Fruit fly (Drosophila melanogaster) whole organism, embryonic: ENCODE results near the gene mmy.

ENCODE experiments used
- Ada2b ChIP-seq: fragments of 200-800 bp; sonication (Bioruptor generic); IDR thresholded peaks from 2 replicates; pipeline ENCODE4 v1.3.6; 2022; ENCODE audit warnings: missing biosample characterization, missing genetic modification characterization
- Atf6 ChIP-seq: fragments of 200-800 bp; sonication (Bioruptor generic); IDR thresholded peaks from 2 replicates; pipeline ENCODE4 v1.3.6; 2022; ENCODE audit warnings: missing biosample characterization, missing genetic modification characterization
- CG10321 ChIP-seq: fragments of 200-800 bp; sonication (Bioruptor generic); IDR thresholded peaks from 2 replicates; pipeline ENCODE4 v1.3.6; 2022; ENCODE audit warnings: missing biosample characterization, missing genetic modification characterization
- CG11085 ChIP-seq: fragments of 200-800 bp; sonication (Bioruptor generic); IDR thresholded peaks from 2 replicates; pipeline ENCODE4 v1.3.6; 2022; ENCODE audit warnings: missing biosample characterization, missing genetic modification characterization
- CG12155 ChIP-seq: fragments of 200-800 bp; sonication (Bioruptor generic); optimal IDR thresholded peaks from 3 replicates; lab custom pipeline; 2016; ENCODE audit warnings: missing biosample characterization, missing genetic modification characterization
- CG12744 ChIP-seq: fragments of 200-800 bp; sonication (Bioruptor generic); optimal IDR thresholded peaks from 2 replicates; lab custom pipeline; 2016; ENCODE audit warnings: missing biosample characterization, missing genetic modification characterization
- CG13123 ChIP-seq: fragments of 200-800 bp; sonication (Bioruptor generic); optimal IDR thresholded peaks from 2 replicates; lab custom pipeline; 2016; ENCODE audit warnings: missing biosample characterization, missing genetic modification characterization
- CG14050 ChIP-seq: fragments of 200-800 bp; sonication (Bioruptor generic); IDR thresholded peaks from 3 replicates; pipeline ENCODE4 v1.3.6; 2022; ENCODE audit warnings: missing biosample characterization, missing genetic modification characterization
- CG17612 ChIP-seq: fragments of 200-800 bp; sonication (Bioruptor generic); IDR thresholded peaks from 2 replicates; pipeline ENCODE4 v1.3.6; 2022; ENCODE audit warnings: missing biosample characterization, missing genetic modification characterization
- CG2875 ChIP-seq: fragments of 200-800 bp; sonication (Bioruptor generic); optimal IDR thresholded peaks from 2 replicates; lab custom pipeline; 2017; ENCODE audit warnings: missing biosample characterization, mild to moderate bottlenecking, missing genetic modification characterization, missing genetic modification reagents
- CG30020 ChIP-seq: fragments of 200-800 bp; optimal IDR thresholded peaks from 2 replicates; lab custom pipeline; 2019; ENCODE audit warnings: missing biosample characterization, mild to moderate bottlenecking, missing genetic modification characterization, moderate library complexity
- CG3407 ChIP-seq: fragments of 200-800 bp; sonication (Bioruptor generic); optimal IDR thresholded peaks from 2 replicates; lab custom pipeline; 2018; ENCODE audit warnings: missing biosample characterization, mild to moderate bottlenecking, missing genetic modification characterization
- CG42726 ChIP-seq: fragments of 200-800 bp; sonication (Bioruptor generic); IDR thresholded peaks from 2 replicates; pipeline ENCODE4 v1.3.6; 2022; ENCODE audit warnings: missing biosample characterization, missing genetic modification characterization; ENCODE audit not compliant: partially characterized antibody
- CG6765 ChIP-seq: fragments of 200-800 bp; sonication (Bioruptor generic); optimal IDR thresholded peaks from 3 replicates; lab custom pipeline; 2017; ENCODE audit warnings: missing biosample characterization, mild to moderate bottlenecking, missing genetic modification characterization
- CG6854 ChIP-seq: fragments of 200-800 bp; sonication (Bioruptor generic); optimal IDR thresholded peaks from 3 replicates; lab custom pipeline; 2017; ENCODE audit warnings: missing biosample characterization, mild to moderate bottlenecking, missing genetic modification characterization
- CG7745 ChIP-seq: fragments of 200-800 bp; sonication (Bioruptor generic); optimal IDR thresholded peaks from 2 replicates; lab custom pipeline; 2018; ENCODE audit warnings: missing biosample characterization, mild to moderate bottlenecking, missing genetic modification characterization, moderate library complexity
- CG9797 ChIP-seq: fragments of 200-800 bp; sonication (Bioruptor generic); optimal IDR thresholded peaks from 3 replicates; lab custom pipeline; 2018; ENCODE audit warnings: missing biosample characterization, mild to moderate bottlenecking, missing genetic modification characterization
- Camta ChIP-seq: fragments of 200-800 bp; sonication (Bioruptor generic); optimal IDR thresholded peaks from 2 replicates; lab custom pipeline; 2016; ENCODE audit warnings: missing biosample characterization, missing genetic modification characterization
- D19A ChIP-seq: fragments of 200-800 bp; optimal IDR thresholded peaks from 3 replicates; lab custom pipeline; 2019; ENCODE audit warnings: missing biosample characterization, mild to moderate bottlenecking, missing genetic modification characterization, moderate library complexity
- Dek ChIP-seq: fragments of 200-800 bp; sonication (Bioruptor generic); optimal IDR thresholded peaks from 3 replicates; lab custom pipeline; 2019; ENCODE audit warnings: missing biosample characterization, mild to moderate bottlenecking, missing genetic modification characterization, moderate library complexity
- Dp ChIP-seq: fragments of 200-800 bp; sonication (Bioruptor generic); optimal IDR thresholded peaks from 2 replicates; lab custom pipeline; 2018; ENCODE audit warnings: missing biosample characterization, mild to moderate bottlenecking, missing genetic modification characterization, moderate library complexity
- Fer3 ChIP-seq: fragments of 200-800 bp; sonication (Bioruptor generic); optimal IDR thresholded peaks from 2 replicates; lab custom pipeline; 2018; ENCODE audit warnings: missing biosample characterization, mild to moderate bottlenecking, missing genetic modification characterization, moderate library complexity
- H15 ChIP-seq: fragments of 200-800 bp; sonication (Bioruptor generic); IDR thresholded peaks from 3 replicates; pipeline ENCODE4 v1.3.6; 2022; ENCODE audit warnings: missing biosample characterization, missing genetic modification characterization
- H2.0 ChIP-seq: fragments of 200-800 bp; sonication (Bioruptor generic); IDR thresholded peaks from 2 replicates; pipeline ENCODE4 v1.3.6; 2022; ENCODE audit warnings: missing biosample characterization, missing genetic modification characterization
- HLH3B ChIP-seq: fragments of 200-800 bp; sonication (Bioruptor generic); IDR thresholded peaks from 2 replicates; pipeline ENCODE4 v1.3.6; 2022; ENCODE audit warnings: missing biosample characterization, missing genetic modification characterization
- Hr51 ChIP-seq, 2 experiments: fragments of 200-800 bp; sonication (Bioruptor generic); optimal IDR thresholded peaks; 2 replicates in 1 of 2; 3 replicates in 1 of 2; lab custom pipeline; 2016 to 2018; ENCODE audit warnings: missing biosample characterization in 2 of 2, missing genetic modification characterization in 2 of 2, mild to moderate bottlenecking in 1 of 2, moderate library complexity in 1 of 2
- Lim3 ChIP-seq: fragments of 200-800 bp; sonication (Bioruptor generic); IDR thresholded peaks from 2 replicates; pipeline ENCODE4 v1.3.6; 2022; ENCODE audit warnings: missing biosample characterization, missing genetic modification characterization
- MTF-1 ChIP-seq: fragments of 200-800 bp; sonication (Bioruptor generic); optimal IDR thresholded peaks from 2 replicates; lab custom pipeline; 2018; ENCODE audit warnings: missing biosample characterization, mild to moderate bottlenecking, missing genetic modification characterization, borderline replicate concordance
- Myb ChIP-seq: fragments of 200-800 bp; sonication (Bioruptor generic); optimal IDR thresholded peaks from 2 replicates; lab custom pipeline; 2016; ENCODE audit warnings: missing biosample characterization, missing genetic modification characterization
- Optix ChIP-seq: fragments of 200-800 bp; sonication (Bioruptor generic); IDR thresholded peaks from 3 replicates; pipeline ENCODE4 v1.3.6; 2022; ENCODE audit warnings: missing biosample characterization, missing genetic modification characterization
- Pdp1 ChIP-seq, 2 experiments: fragments of 200-800 bp; sonication (Bioruptor generic); optimal IDR thresholded peaks; 3 replicates each; lab custom pipeline; 2016; ENCODE audit warnings: missing biosample characterization in 2 of 2, missing genetic modification characterization in 2 of 2, mild to moderate bottlenecking in 1 of 2, moderate library complexity in 1 of 2
- Rfx ChIP-seq: fragments of 200-800 bp; sonication (Bioruptor generic); IDR thresholded peaks from 2 replicates; pipeline ENCODE4 v1.3.6; 2022; ENCODE audit warnings: missing biosample characterization, missing genetic modification characterization
- abd-A ChIP-seq: fragments of 200-800 bp; sonication (Bioruptor generic); optimal IDR thresholded peaks from 3 replicates; lab custom pipeline; 2019; ENCODE audit warnings: missing biosample characterization, mild to moderate bottlenecking, missing genetic modification characterization, moderate library complexity
- br ChIP-seq: fragments of >200 bp; optimal IDR thresholded peaks from 2 replicates; lab custom pipeline; 2017
- dati ChIP-seq: fragments of 200-800 bp; sonication (Bioruptor generic); IDR thresholded peaks from 2 replicates; pipeline ENCODE4 v1.3.6; 2022; ENCODE audit warnings: missing biosample characterization, missing genetic modification characterization
- exex ChIP-seq: fragments of 200-800 bp; sonication (Bioruptor generic); optimal IDR thresholded peaks from 4 replicates; lab custom pipeline; 2018; ENCODE audit warnings: missing biosample characterization, mild to moderate bottlenecking, missing genetic modification characterization, moderate library complexity
- ftz-f1 ChIP-seq: fragments of 200-800 bp; sonication (Bioruptor generic); optimal IDR thresholded peaks from 2 replicates; lab custom pipeline; 2016; ENCODE audit warnings: missing biosample characterization, missing genetic modification characterization
- gcm ChIP-seq: fragments of 200-800 bp; sonication (Bioruptor generic); optimal IDR thresholded peaks from 2 replicates; lab custom pipeline; 2019; ENCODE audit warnings: missing biosample characterization, mild to moderate bottlenecking, missing genetic modification characterization, moderate library complexity
- grn ChIP-seq: fragments of 200-800 bp; sonication (Bioruptor generic); optimal IDR thresholded peaks from 3 replicates; lab custom pipeline; 2017; ENCODE audit warnings: missing biosample characterization, missing genetic modification characterization
- insv ChIP-seq, 2 experiments: fragments of 200-800 bp; sonication (Bioruptor generic); optimal IDR thresholded peaks; 3 replicates each; lab custom pipeline; 2016 to 2018; ENCODE audit warnings: missing biosample characterization in 2 of 2, missing genetic modification characterization in 2 of 2
- jumu ChIP-seq: fragments of 200-800 bp; sonication (Bioruptor generic); optimal IDR thresholded peaks from 3 replicates; lab custom pipeline; 2016; ENCODE audit warnings: missing biosample characterization, missing genetic modification characterization
- mirr ChIP-seq: fragments of 200-800 bp; sonication (Bioruptor generic); optimal IDR thresholded peaks from 3 replicates; lab custom pipeline; 2018; ENCODE audit warnings: missing biosample characterization, mild to moderate bottlenecking, missing genetic modification characterization
- pfk ChIP-seq: fragments of 200-800 bp; sonication (Bioruptor generic); optimal IDR thresholded peaks from 2 replicates; lab custom pipeline; 2018; ENCODE audit warnings: missing biosample characterization, mild to moderate bottlenecking, missing genetic modification characterization, moderate library complexity
- pita ChIP-seq: fragments of 200-800 bp; sonication (Bioruptor generic); optimal IDR thresholded peaks from 2 replicates; lab custom pipeline; 2017; ENCODE audit warnings: missing biosample characterization, mild to moderate bottlenecking, missing genetic modification characterization
- repo ChIP-seq: fragments of 200-800 bp; sonication (Bioruptor generic); optimal IDR thresholded peaks from 2 replicates; lab custom pipeline; 2016; ENCODE audit warnings: missing biosample characterization, missing genetic modification characterization
- schlank ChIP-seq: fragments of 200-800 bp; sonication (Bioruptor generic); optimal IDR thresholded peaks from 2 replicates; lab custom pipeline; 2018; ENCODE audit warnings: missing biosample characterization, mild to moderate bottlenecking, missing genetic modification characterization
- sens-2 ChIP-seq: fragments of 200-800 bp; sonication (Bioruptor generic); IDR thresholded peaks from 2 replicates; pipeline ENCODE4 v1.3.6; 2022; ENCODE audit warnings: missing biosample characterization, missing genetic modification characterization
- sisA ChIP-seq: fragments of 200-800 bp; sonication (Bioruptor generic); IDR thresholded peaks from 2 replicates; pipeline ENCODE4 v1.3.6; 2022; ENCODE audit warnings: missing biosample characterization, missing genetic modification characterization
- slou ChIP-seq: fragments of 200-800 bp; sonication (Bioruptor generic); optimal IDR thresholded peaks from 3 replicates; lab custom pipeline; 2016; ENCODE audit warnings: missing biosample characterization, missing genetic modification characterization
- wdn ChIP-seq: fragments of 200-800 bp; sonication (Bioruptor generic); IDR thresholded peaks from 2 replicates; pipeline ENCODE4 v1.3.6; 2022; ENCODE audit warnings: missing biosample characterization, missing genetic modification characterization
- wor ChIP-seq: fragments of 200-800 bp; sonication (Bioruptor generic); IDR thresholded peaks from 2 replicates; pipeline ENCODE4 v1.3.6; 2022; ENCODE audit warnings: missing biosample characterization, missing genetic modification characterization
- zfh1 ChIP-seq: fragments of 200-800 bp; sonication (Bioruptor generic); IDR thresholded peaks from 3 replicates; pipeline ENCODE4 v1.3.6; 2022; ENCODE audit warnings: missing biosample characterization, missing genetic modification characterization

mmy gene

dm6 chr2L:6481310-6481738 lies 7.6 kb upstream of the mmy start (continued):
- TF ChIP-seq CG42726 (GFP tag; lab: Robert Waterston, UW) (0 out of 2 replicates have a peak, but pooled peaks have one; percentile 55), Myb (GFP tag; lab: Kevin White, UChicago) (no peak), wdn (no peak), Camta (GFP tag; lab: Kevin White, UChicago) (no peak), CG2875 (GFP tag; lab: Kevin White, UChicago) (no peak), Dek (no peak), CG6854 (GFP tag; lab: Kevin White, UChicago) (no peak), CG12744 (GFP tag; lab: Kevin White, UChicago) (no peak), CG12155 (GFP tag; lab: Kevin White, UChicago) (peak; percentile 88), CG30020 (tag; lab: Kevin White, UChicago) (no peak), CG9797 (GFP tag; lab: Kevin White, UChicago) (no peak), MTF-1 (GFP tag; lab: Kevin White, UChicago) (no peak), CG13123 (GFP tag; lab: Kevin White, UChicago) (no peak), mirr (GFP tag; lab: Kevin White, UChicago) (no peak), CG3407 (GFP tag; lab: Kevin White, UChicago) (no peak), slou (no peak), wor (GFP tag; lab: Robert Waterston, UW) (no peak), Ada2b (GFP tag; lab: Robert Waterston, UW) (no peak), CG10321 (GFP tag; lab: Robert Waterston, UW) (no peak), schlank (tag; lab: Kevin White, UChicago) (no peak), CG17612 (no peak), CG6765 (GFP tag; lab: Kevin White, UChicago) (peak; percentile 27), Dp (GFP tag; lab: Kevin White, UChicago) (peak; percentile 82), zfh1 (GFP tag; lab: Robert Waterston, UW) (no peak), exex (tag; lab: Kevin White, UChicago) (peak; percentile 58), CG14050 (GFP tag; lab: Robert Waterston, UW) (no peak), ftz-f1 (GFP tag; lab: Kevin White, UChicago) (no peak), gcm (GFP tag; lab: Kevin White, UChicago) (no peak), repo (GFP tag; lab: Kevin White, UChicago) (no peak), Lim3 (no peak), Rfx (GFP tag; lab: Robert Waterston, UW) (peak; percentile 46; the same call in 1 of the 2 replicates), Pdp1 (GFP tag; optimal IDR thresholded peaks at IDR 0.05; lab: Kevin White, UChicago) (peak in 1 of 2 experiments; percentile 35), sens-2 (GFP tag; lab: Robert Waterston, UW) (no peak), dati (GFP tag; lab: Robert Waterston, UW) (no peak), sisA (GFP tag; lab: Robert Waterston, UW) (no peak), CG11085 (GFP tag; lab: Robert Waterston, UW) (no peak), insv (GFP tag; optimal IDR thresholded peaks at IDR 0.05; lab: Kevin White, UChicago) (no peak), CG7745 (tag; lab: Kevin White, UChicago) (no peak), jumu (GFP tag; lab: Kevin White, UChicago) (no peak), Optix (no peak), pfk (no peak), Atf6 (GFP tag; lab: Robert Waterston, UW) (peak; percentile 53; the same call in 1 of the 2 replicates), HLH3B (GFP tag; lab: Robert Waterston, UW) (0 out of 2 replicates have a peak, but pooled peaks have one; percentile 7), pita (no peak), abd-A (tag; lab: Kevin White, UChicago) (peak; percentile 90), Fer3 (tag; lab: Kevin White, UChicago) (no peak), br (lab: Kevin White, UChicago) (no peak), D19A (tag; lab: Kevin White, UChicago) (no peak), grn (GFP tag; lab: Kevin White, UChicago) (no peak), Hr51 (GFP tag; optimal IDR thresholded peaks at IDR 0.05; lab: Kevin White, UChicago) (no peak), H2.0 (GFP tag; lab: Robert Waterston, UW) (0 out of 2 replicates have a peak, but pooled peaks have one; percentile 25), H15 (GFP tag; lab: Robert Waterston, UW) (no peak)
